Worm (Caenorhabditis elegans): ENCODE data around the gene pqn-79.
"Not testable (repeated sequence)": the region's sequence is repeated elsewhere in the genome, so short reads cannot be mapped to it uniquely, and the experiment has no call there.

DNA sequence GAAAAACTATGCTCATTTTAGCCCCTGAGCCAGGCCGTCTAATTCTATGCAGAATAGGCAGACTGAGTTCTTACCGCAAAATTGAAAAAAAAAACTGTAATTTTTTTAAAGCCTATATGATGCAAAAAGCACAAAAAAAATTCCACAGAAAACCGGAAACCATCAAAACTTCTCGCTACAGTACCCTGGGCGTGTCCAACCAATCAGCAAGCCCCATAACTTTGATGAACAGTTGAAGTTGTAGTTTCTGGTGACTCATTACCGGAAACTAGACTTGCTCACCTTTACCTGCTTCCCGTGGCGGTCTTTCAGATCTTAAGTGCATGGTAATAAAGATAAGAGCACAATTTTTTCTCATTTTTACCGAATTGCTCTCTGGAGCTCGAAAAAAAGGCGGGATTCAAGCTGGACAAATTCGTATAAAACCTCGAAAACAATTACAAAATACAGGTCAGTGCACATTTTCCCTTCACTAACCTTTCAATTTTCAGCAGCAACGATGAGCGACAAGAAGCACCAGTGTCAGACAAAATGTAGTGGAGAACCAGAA is 38.9 kb downstream of the pqn-79 start, which contains the start of gene Y105C5A.1274:
- not testable (repeated sequence) for TF ChIP-seq daf-8 (GFP tag; IDR thresholded peaks at IDR 0.05); snpc-4 (tag; optimal IDR thresholded peaks at IDR 0.05); lin-15B (tag; optimal IDR thresholded peaks at IDR 0.05); lin-13 (GFP tag; optimal IDR thresholded peaks at IDR 0.05); zfp-3 (GFP tag; conservative IDR thresholded peaks at IDR 0.05); nhr-6 (tag; optimal IDR thresholded peaks at IDR 0.05); mdl-1 (tag; optimal IDR thresholded peaks at IDR 0.05); vab-7 (GFP tag; IDR thresholded peaks at IDR 0.05); arid-1 (GFP tag; conservative IDR thresholded peaks at IDR 0.05); unc-130 (GFP tag; optimal IDR thresholded peaks at IDR 0.05)

Measured in whole organism, L4 larva.